Worm (Caenorhabditis elegans): ENCODE measurements around the gene F59C12.4.

DNA sequence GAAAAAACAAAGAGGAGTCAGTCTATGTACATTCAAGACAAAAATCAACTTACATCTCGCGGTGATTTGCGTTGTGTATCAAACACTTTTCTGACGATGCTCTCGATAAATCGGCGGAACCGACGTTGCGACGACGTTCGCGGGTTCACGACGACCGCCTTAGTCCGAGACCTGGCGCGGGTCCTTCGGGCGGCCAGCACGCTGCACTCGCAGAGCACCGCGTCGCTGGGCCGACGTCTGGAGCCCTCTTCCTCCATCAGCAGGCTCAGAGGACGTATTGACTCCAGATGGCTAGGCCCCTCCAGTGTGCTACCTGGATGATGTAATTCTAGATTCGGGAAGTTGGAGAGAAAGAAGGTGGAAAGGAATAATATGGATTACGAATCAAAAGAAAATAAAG lies 40.8 kb upstream of the F59C12.4 start:
- TF ChIP-seq madf-6 (GFP tag; IDR thresholded peaks at IDR 0.05) (no peak), ztf-22 (GFP tag; optimal IDR thresholded peaks at IDR 0.05) (no peak)
